Worm (Caenorhabditis elegans) whole organism, L4 larva: ENCODE measurements around the gene let-653.

Experiments
- Y105C5A.15 ChIP-seq: fragments of 200-800 bp; sonication (Bioruptor generic); IDR thresholded peaks from 2 replicates; pipeline ENCODE4 v1.3.6; 2022; ENCODE audit warnings: missing genetic modification characterization, missing compliant biosample characterization
- ama-1 ChIP-seq: fragments of 150-350 bp; optimal IDR thresholded peaks from 2 replicates; lab custom pipeline; 2014; ENCODE audit warnings: inconsistent platforms, mixed read lengths
- lin-15B ChIP-seq: fragments of 150-350 bp; sonication (generic microtip); optimal IDR thresholded peaks from 3 replicates; lab custom pipeline; 2014; ENCODE audit warnings: missing biosample characterization, missing genetic modification characterization
- nhr-6 ChIP-seq: fragments of 150-350 bp; optimal IDR thresholded peaks from 2 replicates; lab custom pipeline; 2014; ENCODE audit warnings: missing biosample characterization, missing genetic modification characterization
- nhr-76 ChIP-seq: fragments of 150-350 bp; optimal IDR thresholded peaks from 2 replicates; lab custom pipeline; 2014; ENCODE audit warnings: missing biosample characterization, missing genetic modification characterization
- pqm-1 ChIP-seq: sonication (generic microtip); optimal IDR thresholded peaks from 2 replicates; lab custom pipeline; 2017; ENCODE audit warnings: missing biosample characterization, missing genetic modification characterization

ce11 chrIV:11928388-11928787 lies 43.0 kb downstream of the let-653 start:
- no peak for TF ChIP-seq lin-15B (tag; lab: Kevin White, UChicago)
- TF ChIP-seq nhr-76 (tag; lab: Kevin White, UChicago) = no peak
- no peak for TF ChIP-seq pqm-1 (tag; lab: Kevin White, UChicago)
- no peak for TF ChIP-seq Y105C5A.15 (GFP tag; lab: Robert Waterston, UW)
- TF ChIP-seq ama-1 (lab: Kevin White, UChicago) = no peak
- no peak for TF ChIP-seq nhr-6
